Fruit fly (Drosophila melanogaster): ENCODE measurements around the gene CG32579.
A peak's percentile ranks its signal among the peaks of the same experiment; 100 is the strongest.

CG32579 gene

DNA sequence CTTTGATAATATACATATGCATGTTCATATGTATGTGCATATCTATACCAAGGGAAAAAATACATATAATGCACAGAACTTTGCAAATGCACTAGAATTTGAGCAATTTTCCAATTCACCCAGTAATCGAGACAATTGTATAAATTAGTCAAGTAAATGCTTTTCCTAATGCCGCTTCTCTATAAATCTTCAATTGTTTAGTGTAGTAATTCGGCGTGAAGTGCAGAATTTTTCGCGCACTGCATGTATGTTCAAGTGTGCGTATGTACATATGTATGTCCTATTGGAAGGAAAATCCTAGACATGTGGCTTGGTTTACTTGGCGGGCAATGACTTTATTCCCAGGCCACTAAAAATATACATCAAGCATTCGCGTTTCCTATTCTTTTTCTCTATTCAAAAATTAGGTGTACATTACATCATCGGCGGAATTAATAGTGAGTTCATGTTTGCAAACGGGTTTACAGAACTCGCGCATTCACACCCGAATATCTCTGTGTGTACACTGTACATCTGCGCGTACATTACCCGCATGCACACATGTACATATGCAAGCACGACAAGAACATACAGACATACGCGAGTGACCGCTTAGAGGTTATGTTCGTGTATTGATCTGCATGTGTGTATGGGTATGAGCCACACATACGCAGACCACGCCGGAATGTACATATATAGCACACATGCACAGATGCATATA lies 4.1 kb upstream of the CG32579 start:
- TF ChIP-seq CG7368 (GFP tag; optimal IDR thresholded peaks at IDR 0.05), result no peak
- peak; percentile 75 for TF ChIP-seq CG15336 (GFP tag; IDR thresholded peaks at IDR 0.05)
- no peak for TF ChIP-seq Blimp-1 (GFP tag; optimal IDR thresholded peaks at IDR 0.05)
- TF ChIP-seq CG6276 (GFP tag; optimal IDR thresholded peaks at IDR 0.05), result peak; percentile 22
- peak; percentile 72 for TF ChIP-seq svp (GFP tag)
- TF ChIP-seq CG32006 (GFP tag; optimal IDR thresholded peaks at IDR 0.05), result peak; percentile 77
- peak; percentile 44 for TF ChIP-seq CG6808 (GFP tag; optimal IDR thresholded peaks at IDR 0.05)
- peak; percentile 83 for TF ChIP-seq fkh (GFP tag; optimal IDR thresholded peaks at IDR 0.05)
- TF ChIP-seq esn (GFP tag; optimal IDR thresholded peaks at IDR 0.05), result peak; percentile 70
- peak; percentile 74 for TF ChIP-seq Ets96B (tag; optimal IDR thresholded peaks at IDR 0.05)
- TF ChIP-seq CG8119 (GFP tag; IDR thresholded peaks at IDR 0.05), result peak; percentile 78
- peak; percentile 50 for TF ChIP-seq Ets21C (GFP tag; optimal IDR thresholded peaks at IDR 0.05)
- TF ChIP-seq fd59A (GFP tag; optimal IDR thresholded peaks at IDR 0.05), result peak; percentile 57
- TF ChIP-seq CG6854 (GFP tag; optimal IDR thresholded peaks at IDR 0.05), result no peak
- no peak for TF ChIP-seq Eip93F (GFP tag; optimal IDR thresholded peaks at IDR 0.05)
- TF ChIP-seq lz (GFP tag; optimal IDR thresholded peaks at IDR 0.05), result peak; percentile 42
- TF ChIP-seq CG10669 (GFP tag; optimal IDR thresholded peaks at IDR 0.05), result peak; percentile 82
- TF ChIP-seq dac (GFP tag; optimal IDR thresholded peaks at IDR 0.05), result peak; percentile 45
- TF ChIP-seq Hr4 (GFP tag; optimal IDR thresholded peaks at IDR 0.05), result peak; percentile 79
- no peak for TF ChIP-seq CG3919 (GFP tag; optimal IDR thresholded peaks at IDR 0.05)
- TF ChIP-seq OdsH (GFP tag; optimal IDR thresholded peaks at IDR 0.05), result peak; percentile 79
- peak; percentile 83 for TF ChIP-seq net (GFP tag; optimal IDR thresholded peaks at IDR 0.05)
- TF ChIP-seq CG31627 (GFP tag; optimal IDR thresholded peaks at IDR 0.05), result peak; percentile 65
- peak; percentile 76 for TF ChIP-seq Gug (GFP tag; IDR thresholded peaks at IDR 0.05)
- peak; percentile 40 for TF ChIP-seq CG34406 (GFP tag; optimal IDR thresholded peaks at IDR 0.05)
- TF ChIP-seq Hr39 (GFP tag; optimal IDR thresholded peaks at IDR 0.05), result peak; percentile 73
- TF ChIP-seq Sox14 (GFP tag; optimal IDR thresholded peaks at IDR 0.05), result peak; percentile 71
- TF ChIP-seq CG16779 (tag; optimal IDR thresholded peaks at IDR 0.05), result no peak
- peak; percentile 76 for TF ChIP-seq CG3032 (tag; optimal IDR thresholded peaks at IDR 0.05)
- TF ChIP-seq spab (GFP tag; optimal IDR thresholded peaks at IDR 0.05), result peak; percentile 58
- TF ChIP-seq Sox102F (GFP tag; optimal IDR thresholded peaks at IDR 0.05), result no peak
- no peak for TF ChIP-seq Hr38 (GFP tag; optimal IDR thresholded peaks at IDR 0.05)
- TF ChIP-seq acj6 (GFP tag; optimal IDR thresholded peaks at IDR 0.05), result peak; percentile 82
- peak; percentile 57 for TF ChIP-seq CG8319 (GFP tag; optimal IDR thresholded peaks at IDR 0.05)
- peak; percentile 85 for TF ChIP-seq pdm3 (GFP tag; optimal IDR thresholded peaks at IDR 0.05)
- TF ChIP-seq CG10631 (GFP tag; optimal IDR thresholded peaks at IDR 0.05), result peak; percentile 86
- TF ChIP-seq CG6792 (GFP tag; optimal IDR thresholded peaks at IDR 0.05), result peak; percentile 69
- TF ChIP-seq Eip75B (GFP tag; optimal IDR thresholded peaks at IDR 0.05), result peak; percentile 78
- TF ChIP-seq Smox (GFP tag; optimal IDR thresholded peaks at IDR 0.05), result no peak
- TF ChIP-seq cyc (GFP tag; optimal IDR thresholded peaks at IDR 0.05), result peak; percentile 64
- TF ChIP-seq ss (GFP tag; optimal IDR thresholded peaks at IDR 0.05), result peak; percentile 6 to 54
- peak; percentile 58 for TF ChIP-seq CG4318 (GFP tag; optimal IDR thresholded peaks at IDR 0.05)
- no peak for TF ChIP-seq Met (GFP tag; optimal IDR thresholded peaks at IDR 0.05)
- TF ChIP-seq CG9139 (GFP tag; optimal IDR thresholded peaks at IDR 0.05), result no peak
- TF ChIP-seq CG6163 (GFP tag; IDR thresholded peaks at IDR 0.05), result peak; percentile 82
- 0 out of 2 replicates have a peak, but pooled peaks have one; percentile 44 for TF ChIP-seq CG11294 (GFP tag; IDR thresholded peaks at IDR 0.05)
- TF ChIP-seq CG11762 (GFP tag; optimal IDR thresholded peaks at IDR 0.05; ENCODE audit: insufficient read depth), result peak; percentile 69
- peak; percentile 10 for TF ChIP-seq fd85E (GFP tag; optimal IDR thresholded peaks at IDR 0.05)
- peak; percentile 95 for TF ChIP-seq Eip78C (GFP tag)
- peak; percentile 67 for TF ChIP-seq CG8632 (GFP tag; optimal IDR thresholded peaks at IDR 0.05)
- peak; percentile 78; the same call in 2 of the 3 replicates for TF ChIP-seq eg (GFP tag; IDR thresholded peaks at IDR 0.05)

Measured in whole organism, prepupa.